Worm (Caenorhabditis elegans) whole organism, L4 larva: ENCODE data around the gene M163.10.

Source experiments
- D1046.2 ChIP-seq: fragments of 200-800 bp; sonication (Bioruptor generic); IDR thresholded peaks from 2 replicates; pipeline ENCODE4 v1.3.6; 2022; ENCODE audit warnings: missing genetic modification characterization, missing compliant biosample characterization
- aly-2 ChIP-seq: sonication (generic microtip); optimal IDR thresholded peaks from 2 replicates; lab custom pipeline; 2018; ENCODE audit warnings: missing biosample characterization, missing genetic modification characterization
- ama-1 ChIP-seq: fragments of 150-350 bp; optimal IDR thresholded peaks from 2 replicates; lab custom pipeline; 2014; ENCODE audit warnings: inconsistent platforms, mixed read lengths
- ceh-62 ChIP-seq: sonication (generic microtip); optimal IDR thresholded peaks from 2 replicates; lab custom pipeline; 2017; ENCODE audit warnings: missing biosample characterization, missing genetic modification characterization
- daf-19 ChIP-seq: fragments of 200-800 bp; sonication (Bioruptor generic); conservative IDR thresholded peaks from 2 replicates; pipeline ENCODE4 v1.3.6; 2022; ENCODE audit warnings: missing genetic modification characterization, missing compliant biosample characterization
- lsy-2 ChIP-seq, 2 experiments: fragments of 150-350 bp in 1 of 2; sonication (generic microtip) in 1 of 2; optimal IDR thresholded peaks; 2 replicates each; lab custom pipeline; 2014 to 2017; ENCODE audit warnings: missing biosample characterization in 2 of 2, missing genetic modification characterization in 2 of 2
- mep-1 ChIP-seq: fragments of 150-350 bp; sonication (generic microtip); optimal IDR thresholded peaks from 3 replicates; lab custom pipeline; 2014; ENCODE audit warnings: missing biosample characterization, missing genetic modification characterization
- nhr-10 ChIP-seq: fragments of 150-350 bp; optimal IDR thresholded peaks from 2 replicates; lab custom pipeline; 2014; ENCODE audit warnings: missing biosample characterization, missing genetic modification characterization
- nhr-237 ChIP-seq: sonication (generic microtip); optimal IDR thresholded peaks from 2 replicates; lab custom pipeline; 2017; ENCODE audit warnings: missing biosample characterization, missing genetic modification characterization
- nhr-41 ChIP-seq: fragments of 200-800 bp; sonication (Bioruptor generic); IDR thresholded peaks from 2 replicates; pipeline ENCODE4 v1.3.6; 2022; ENCODE audit warnings: missing genetic modification reagents, missing genetic modification characterization, missing compliant biosample characterization
- nhr-6 ChIP-seq: fragments of 150-350 bp; optimal IDR thresholded peaks from 2 replicates; lab custom pipeline; 2014; ENCODE audit warnings: missing biosample characterization, missing genetic modification characterization
- pqm-1 ChIP-seq: sonication (generic microtip); optimal IDR thresholded peaks from 2 replicates; lab custom pipeline; 2017; ENCODE audit warnings: missing biosample characterization, missing genetic modification characterization

ce11 chrX:14491103-14491502 is 20.3 kb downstream of the M163.10 start:
- no peak for TF ChIP-seq nhr-237 (tag; lab: Kevin White, UChicago)
- TF ChIP-seq ama-1 (lab: Kevin White, UChicago): peak; percentile 86
- TF ChIP-seq nhr-10: no peak
- TF ChIP-seq D1046.2 (GFP tag; lab: Robert Waterston, UW): no peak
- no peak for TF ChIP-seq lsy-2 (tag; optimal IDR thresholded peaks at IDR 0.05; lab: Kevin White, UChicago)
- TF ChIP-seq mep-1 (tag; lab: Kevin White, UChicago): peak; percentile 39
- TF ChIP-seq aly-2 (tag; lab: Kevin White, UChicago): no peak
- no peak for TF ChIP-seq ceh-62 (tag; lab: Kevin White, UChicago)
- no peak for TF ChIP-seq nhr-41 (GFP tag; lab: Robert Waterston, UW)
- no peak for TF ChIP-seq nhr-6 (tag; lab: Kevin White, UChicago)
- TF ChIP-seq daf-19 (GFP tag; lab: Robert Waterston, UW): no peak
- TF ChIP-seq pqm-1 (tag; lab: Kevin White, UChicago): no peak
